Fruit fly (Drosophila melanogaster) whole organism, adult: ENCODE results near the gene Rilpl.

ENCODE experiments used
- CG11617 ChIP-seq: fragments of 200-800 bp; sonication (Bioruptor generic); optimal IDR thresholded peaks from 2 replicates; lab custom pipeline; 2017; ENCODE audit warnings: mild to moderate bottlenecking, missing biosample characterization, missing genetic modification reagents, missing genetic modification characterization
- CG12768 ChIP-seq: fragments of 200-800 bp; sonication (Bioruptor generic); optimal IDR thresholded peaks from 2 replicates; lab custom pipeline; 2017; ENCODE audit warnings: missing biosample characterization, missing genetic modification characterization, mild to moderate bottlenecking, moderate library complexity, missing genetic modification reagents
- CG14711 ChIP-seq: fragments of 200-800 bp; sonication (Bioruptor generic); optimal IDR thresholded peaks from 2 replicates; lab custom pipeline; 2018; ENCODE audit warnings: missing biosample characterization, mild to moderate bottlenecking, missing genetic modification characterization, moderate library complexity
- CG1620 ChIP-seq: fragments of 200-800 bp; sonication (Bioruptor generic); optimal IDR thresholded peaks from 2 replicates; lab custom pipeline; 2016; ENCODE audit warnings: missing biosample characterization, missing genetic modification characterization
- CG7045 ChIP-seq: fragments of 200-800 bp; sonication (Bioruptor generic); optimal IDR thresholded peaks from 2 replicates; lab custom pipeline; 2017; ENCODE audit warnings: missing biosample characterization, mild to moderate bottlenecking, missing genetic modification characterization
- CG7101 ChIP-seq: fragments of 200-800 bp; sonication (Bioruptor generic); optimal IDR thresholded peaks from 2 replicates; lab custom pipeline; 2018; ENCODE audit warnings: missing biosample characterization, mild to moderate bottlenecking, missing genetic modification characterization, moderate library complexity
- Crg-1 ChIP-seq: fragments of 200-800 bp; sonication (Bioruptor generic); optimal IDR thresholded peaks from 2 replicates; lab custom pipeline; 2016; ENCODE audit warnings: missing biosample characterization, missing genetic modification characterization
- kay ChIP-seq: fragments of 200-800 bp; sonication (Bioruptor generic); peaks from one replicate; lab custom pipeline; 2016; ENCODE audit warnings: missing biosample characterization, missing genetic modification characterization, borderline replicate concordance
- ovo ChIP-seq: fragments of 200-800 bp; sonication (Bioruptor generic); optimal IDR thresholded peaks from 2 replicates; lab custom pipeline; 2016; ENCODE audit warnings: missing biosample characterization, missing genetic modification characterization
- pad ChIP-seq: fragments of 200-800 bp; sonication (Bioruptor generic); optimal IDR thresholded peaks from 3 replicates; lab custom pipeline; 2017; ENCODE audit warnings: missing biosample characterization, missing genetic modification characterization, mild to moderate bottlenecking, moderate library complexity, missing genetic modification reagents

dm6 chrX:1410312-1410711 is 17.5 kb downstream of the Rilpl start:
- TF ChIP-seq Crg-1 (GFP tag; lab: Kevin White, UChicago), result no peak
- no peak for TF ChIP-seq kay
- no peak for TF ChIP-seq pad (GFP tag; lab: Kevin White, UChicago)
- no peak for TF ChIP-seq CG7101
- TF ChIP-seq CG14711, result no peak
- no peak for TF ChIP-seq CG7045 (GFP tag; lab: Kevin White, UChicago)
- TF ChIP-seq CG12768 (GFP tag; lab: Kevin White, UChicago), result no peak
- TF ChIP-seq CG1620 (GFP tag; lab: Kevin White, UChicago), result no peak
- no peak for TF ChIP-seq ovo (GFP tag; lab: Kevin White, UChicago)
- no peak for TF ChIP-seq CG11617 (GFP tag; lab: Kevin White, UChicago)
